Worm (Caenorhabditis elegans) whole organism, young adult: ENCODE data around the gene athp-1.

Experiments
- ets-4 ChIP-seq: fragments of 200-800 bp; sonication (Bioruptor generic); optimal IDR thresholded peaks from 2 replicates; lab custom pipeline; 2018; ENCODE audit warnings: mild to moderate bottlenecking, missing genetic modification characterization, missing compliant biosample characterization
- fkh-3 ChIP-seq: sonication (generic microtip); optimal IDR thresholded peaks from 2 replicates; lab custom pipeline; 2016; ENCODE audit warnings: mild to moderate bottlenecking, missing genetic modification characterization, missing compliant biosample characterization
- hsf-1 ChIP-seq: fragments of 200-800 bp; sonication (Bioruptor generic); IDR thresholded peaks from 2 replicates; pipeline ENCODE4 v1.3.6; 2022; ENCODE audit warnings: missing genetic modification reagents, missing genetic modification characterization, missing compliant biosample characterization
- lin-40 ChIP-seq: sonication (generic microtip); optimal IDR thresholded peaks from 2 replicates; lab custom pipeline; 2016; ENCODE audit warnings: missing genetic modification characterization, mild to moderate bottlenecking, missing compliant biosample characterization, missing genotype, missing genetic modification reagents
- madf-6 ChIP-seq: fragments of 200-800 bp; sonication (Bioruptor generic); IDR thresholded peaks from 2 replicates; pipeline ENCODE4 v1.3.6; 2022; ENCODE audit warnings: missing genetic modification reagents, missing genetic modification characterization, missing compliant biosample characterization
- pha-4 ChIP-seq: fragments of 150-350 bp; sonication (generic microtip); optimal IDR thresholded peaks from 2 replicates; lab custom pipeline; 2014; ENCODE audit warnings: missing biosample characterization, missing genetic modification reagents, missing genetic modification characterization
- tbp1 ChIP-seq: fragments of 200-800 bp; sonication (Bioruptor generic); optimal IDR thresholded peaks from 2 replicates; lab custom pipeline; 2018; ENCODE audit warnings: mild to moderate bottlenecking, missing genetic modification characterization, missing compliant biosample characterization
- unc-62 ChIP-seq: fragments of 150-350 bp; optimal IDR thresholded peaks from 2 replicates; lab custom pipeline; 2014; ENCODE audit warnings: missing biosample characterization, missing genetic modification reagents, missing genetic modification characterization
- zfh-2 ChIP-seq: fragments of 200-800 bp; sonication (Bioruptor generic); conservative IDR thresholded peaks from 2 replicates; pipeline ENCODE4 v1.3.6; 2022; ENCODE audit warnings: missing genetic modification reagents, missing genetic modification characterization, missing compliant biosample characterization

DNA sequence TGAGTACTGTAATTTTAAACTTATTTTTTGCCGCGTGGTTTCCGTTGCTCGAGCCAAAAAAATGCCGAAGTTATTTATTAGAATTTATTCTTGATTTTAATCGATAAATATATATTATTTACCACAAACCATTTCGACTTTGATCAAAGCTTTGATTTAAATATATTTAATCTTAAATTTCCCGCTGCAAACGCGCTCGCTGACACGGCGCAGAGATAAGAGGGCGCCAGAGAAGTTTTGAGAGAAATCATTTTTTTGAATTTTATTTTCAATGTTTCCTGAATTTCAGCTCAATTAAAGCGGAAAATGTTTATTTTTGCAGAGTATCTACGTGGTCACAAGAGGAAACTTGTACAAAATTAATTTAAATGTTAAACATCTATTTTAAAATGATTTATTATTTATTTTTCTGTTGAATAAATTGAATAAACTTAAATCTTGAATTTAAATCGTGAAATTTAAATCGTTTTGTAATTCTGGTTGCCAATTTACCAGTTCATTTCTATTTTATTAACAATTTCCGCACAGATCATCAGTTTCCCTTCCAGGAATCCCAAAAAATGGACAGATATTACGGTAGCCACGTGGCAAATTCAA lies 14.3 kb downstream of the athp-1 start, which contains the start of gene com-1:
- TF ChIP-seq hsf-1 (GFP tag; lab: Robert Waterston, UW) (no peak), lin-40 (tag; lab: Kevin White, UChicago) (no peak), fkh-3 (no peak), unc-62 (GFP tag; lab: Kevin White, UChicago) (no peak), zfh-2 (GFP tag; lab: Robert Waterston, UW) (no peak), ets-4 (GFP tag; lab: Kevin White, UChicago) (no peak), tbp1 (no peak), madf-6 (GFP tag; lab: Robert Waterston, UW) (peak; percentile 46; the same call in 1 of the 2 replicates), pha-4 (tag; lab: Kevin White, UChicago) (no peak)
